Worm (Caenorhabditis elegans): ENCODE measurements around the gene T19D2.3.

ce11 chrX:3901389-3901788, 37.7 kb upstream of the T19D2.3 start:
- no peak for TF ChIP-seq ama-1 (optimal IDR thresholded peaks at IDR 0.05)
- no peak for TF ChIP-seq tbx-11 (GFP tag; IDR thresholded peaks at IDR 0.05)
- no peak for TF ChIP-seq aly-1 (tag; optimal IDR thresholded peaks at IDR 0.05)
- no peak for TF ChIP-seq hmbx-1 (tag; optimal IDR thresholded peaks at IDR 0.05)
- no peak for TF ChIP-seq flt-1 (GFP tag; IDR thresholded peaks at IDR 0.05)
- TF ChIP-seq scrt-1 (GFP tag; IDR thresholded peaks at IDR 0.05): no peak
- no peak for TF ChIP-seq tra-4 (tag; optimal IDR thresholded peaks at IDR 0.05)
- TF ChIP-seq B0310.2 (tag; optimal IDR thresholded peaks at IDR 0.05): no peak
- TF ChIP-seq ceh-36 (tag; optimal IDR thresholded peaks at IDR 0.05): no peak
- no peak for TF ChIP-seq tbx-37 (GFP tag; conservative IDR thresholded peaks at IDR 0.05)
- TF ChIP-seq hnd-1 (tag; optimal IDR thresholded peaks at IDR 0.05): no peak
- TF ChIP-seq F13C5.2 (tag; optimal IDR thresholded peaks at IDR 0.05): no peak
- TF ChIP-seq ceh-13 (GFP tag; optimal IDR thresholded peaks at IDR 0.05): no peak
- TF ChIP-seq pes-1 (GFP tag; IDR thresholded peaks at IDR 0.05): no peak

All from whole organism, early embryonic.